Fruit fly (Drosophila melanogaster): ENCODE data around the gene CG14257.
A peak's percentile ranks its signal among the peaks of the same experiment; 100 is the strongest.

Gene CG14257

dm6 chr3R:27116465-27117092 is 40.9 kb downstream of the CG14257 start, which contains the start of the genes CG6066 and CG5880:
TSS of gene CG6066 (minus strand) at chr3R:27116707.
TSS of gene CG5880 (plus strand) at chr3R:27116745.
- TF ChIP-seq dmrt99B (tag; optimal IDR thresholded peaks at IDR 0.05), result no peak
- peak; percentile 90 for TF ChIP-seq bbx (GFP tag; IDR thresholded peaks at IDR 0.05; ENCODE audit: partially characterized antibody)
- no peak for TF ChIP-seq CG15601 (tag; optimal IDR thresholded peaks at IDR 0.05)
- TF ChIP-seq mld (GFP tag; IDR thresholded peaks at IDR 0.05; ENCODE audit: partially characterized antibody), result peak; percentile 61; the same call in 1 of the 3 replicates
- no peak for TF ChIP-seq CG10979 (tag; optimal IDR thresholded peaks at IDR 0.05)
- no peak for TF ChIP-seq Elba2 (GFP tag; optimal IDR thresholded peaks at IDR 0.05)
- TF ChIP-seq Oli (tag; optimal IDR thresholded peaks at IDR 0.05), result no peak
- no peak for TF ChIP-seq CG6683 (GFP tag; optimal IDR thresholded peaks at IDR 0.05)
- TF ChIP-seq CG2712 (tag; optimal IDR thresholded peaks at IDR 0.05), result no peak
- peak; percentile 79; the same call in 1 of the 4 replicates for TF ChIP-seq chinmo (GFP tag; IDR thresholded peaks at IDR 0.05; ENCODE audit: partially characterized antibody)
- no peak for TF ChIP-seq disco-r (GFP tag; optimal IDR thresholded peaks at IDR 0.05)
- TF ChIP-seq sna (GFP tag; IDR thresholded peaks at IDR 0.05; ENCODE audit: partially characterized antibody), result peak; percentile 76
- TF ChIP-seq PHDP (tag; optimal IDR thresholded peaks at IDR 0.05), result no peak
- peak; percentile 63 for TF ChIP-seq MESR4 (GFP tag; optimal IDR thresholded peaks at IDR 0.05)
- TF ChIP-seq ERR (GFP tag; optimal IDR thresholded peaks at IDR 0.05), result no peak
- no peak for TF ChIP-seq yki (optimal IDR thresholded peaks at IDR 0.05)
- peak; percentile 87 for TF ChIP-seq Ets65A (GFP tag)
- peak; percentile 73 for TF ChIP-seq hbn (GFP tag; IDR thresholded peaks at IDR 0.05; ENCODE audit: partially characterized antibody)
- peak; percentile 87 for TF ChIP-seq HLH4C (GFP tag; IDR thresholded peaks at IDR 0.05; ENCODE audit: partially characterized antibody)
- peak; percentile 78 for TF ChIP-seq knrl (GFP tag; IDR thresholded peaks at IDR 0.05; ENCODE audit: partially characterized antibody)
- peak; percentile 58; the same call in 1 of the 2 replicates for TF ChIP-seq CG42726 (GFP tag; IDR thresholded peaks at IDR 0.05; ENCODE audit: partially characterized antibody)
- TF ChIP-seq CG1024 (GFP tag; IDR thresholded peaks at IDR 0.05), result no peak
- TF ChIP-seq nerfin-2 (GFP tag; IDR thresholded peaks at IDR 0.05; ENCODE audit: partially characterized antibody), result peak; percentile 71
- TF ChIP-seq Dp (GFP tag; optimal IDR thresholded peaks at IDR 0.05), result peak; percentile 32
- TF ChIP-seq bab2 (GFP tag; optimal IDR thresholded peaks at IDR 0.05), result no peak
- TF ChIP-seq trem (tag; optimal IDR thresholded peaks at IDR 0.05), result peak; percentile 37
- peak; percentile 84; the same call in 1 of the 3 replicates for TF ChIP-seq CG34422 (GFP tag; IDR thresholded peaks at IDR 0.05)
- TF ChIP-seq CG10543 (GFP tag; optimal IDR thresholded peaks at IDR 0.05), result no peak
- no peak for TF ChIP-seq CG3163 (GFP tag; optimal IDR thresholded peaks at IDR 0.05)
- peak; percentile 85 for TF ChIP-seq Opbp (GFP tag; IDR thresholded peaks at IDR 0.05; ENCODE audit: partially characterized antibody)
- no peak for TF ChIP-seq CG12391 (tag; optimal IDR thresholded peaks at IDR 0.05)
- no peak for TF ChIP-seq eve (GFP tag; optimal IDR thresholded peaks at IDR 0.05)
- TF ChIP-seq C15 (GFP tag; IDR thresholded peaks at IDR 0.05), result no peak
- TF ChIP-seq CG34224 (GFP tag; IDR thresholded peaks at IDR 0.05; ENCODE audit: partially characterized antibody), result peak; percentile 89
- TF ChIP-seq CG5245 (GFP tag; optimal IDR thresholded peaks at IDR 0.05), result no peak
- peak; percentile 68 for TF ChIP-seq vnd (GFP tag; IDR thresholded peaks at IDR 0.05; ENCODE audit: partially characterized antibody)
- TF ChIP-seq Camta (GFP tag; optimal IDR thresholded peaks at IDR 0.05), result no peak
- peak; percentile 97 for TF ChIP-seq MBD-R2 (GFP tag; IDR thresholded peaks at IDR 0.05)
- no peak for TF ChIP-seq caup (GFP tag; optimal IDR thresholded peaks at IDR 0.05; ENCODE audit: severe bottlenecking)
- no peak for TF ChIP-seq Dip2 (GFP tag; IDR thresholded peaks at IDR 0.05)
- TF ChIP-seq Dref (GFP tag; IDR thresholded peaks at IDR 0.05), result peak; percentile 85
- no peak for TF ChIP-seq psq (GFP tag; optimal IDR thresholded peaks at IDR 0.05)
- peak; percentile 90 for TF ChIP-seq Dll (GFP tag; IDR thresholded peaks at IDR 0.05; ENCODE audit: partially characterized antibody)
- TF ChIP-seq D19A (tag; optimal IDR thresholded peaks at IDR 0.05), result no peak
- peak; percentile 14 for TF ChIP-seq CG14710 (tag; optimal IDR thresholded peaks at IDR 0.05)
- no peak for TF ChIP-seq oc (tag; optimal IDR thresholded peaks at IDR 0.05)
- TF ChIP-seq gem (tag; optimal IDR thresholded peaks at IDR 0.05), result no peak
- no peak for TF ChIP-seq wek (GFP tag; optimal IDR thresholded peaks at IDR 0.05)

Data from whole organism, embryonic.